Fruit fly (Drosophila melanogaster) Kc167 (cell line): ENCODE measurements around the gene CG32708.

Source experiments
- Myc ChIP-seq: fragments of >200 bp; optimal IDR thresholded peaks from 2 replicates; lab custom pipeline; 2017; ENCODE audit warnings: missing external identifiers
- Sin3A ChIP-seq: fragments of >200 bp; optimal IDR thresholded peaks from 2 replicates; lab custom pipeline; 2018; ENCODE audit warnings: missing external identifiers
- h ChIP-seq: fragments of >200 bp; optimal IDR thresholded peaks from 3 replicates; lab custom pipeline; 2018; ENCODE audit warnings: missing external identifiers
- insv ChIP-seq: fragments of >200 bp; optimal IDR thresholded peaks from 3 replicates; lab custom pipeline; 2018; ENCODE audit warnings: missing external identifiers
- psq ChIP-seq: fragments of >200 bp; optimal IDR thresholded peaks from 2 replicates; lab custom pipeline; 2017; ENCODE audit warnings: missing external identifiers
- ttk ChIP-seq: sonication (Bioruptor generic); optimal IDR thresholded peaks from 2 replicates; lab custom pipeline; 2017; ENCODE audit warnings: missing external identifiers

- TF ChIP-seq insv (lab: Kevin White, UChicago) = no peak
- no peak for TF ChIP-seq Sin3A (lab: Kevin White, UChicago)
- TF ChIP-seq h (lab: Kevin White, UChicago) = no peak
- TF ChIP-seq psq (lab: Kevin White, UChicago) = no peak
- no peak for TF ChIP-seq ttk (lab: Kevin White, UChicago)
- TF ChIP-seq Myc (lab: Kevin White, UChicago) = no peak
Measured at dm6 chrX:9120828-9121754, 35.4 kb downstream of the CG32708 start.
